Fruit fly (Drosophila melanogaster) whole organism, embryonic: ENCODE measurements around the gene crol.

Experiments
- BEAF-32 ChIP-seq: fragments of 200-800 bp; sonication (Bioruptor generic); optimal IDR thresholded peaks from 3 replicates; lab custom pipeline; 2017; ENCODE audit warnings: missing biosample characterization, missing genetic modification characterization, mild to moderate bottlenecking, moderate library complexity, missing genetic modification reagents
- CG10274 ChIP-seq: fragments of 200-800 bp; sonication (Bioruptor generic); optimal IDR thresholded peaks from 3 replicates; lab custom pipeline; 2017; ENCODE audit warnings: missing biosample characterization, mild to moderate bottlenecking, missing genetic modification characterization
- CG10462 ChIP-seq: fragments of 200-800 bp; sonication (Bioruptor generic); optimal IDR thresholded peaks from 2 replicates; lab custom pipeline; 2016; ENCODE audit warnings: missing biosample characterization, missing genetic modification characterization
- CG10565 ChIP-seq: fragments of 200-800 bp; sonication (Bioruptor generic); optimal IDR thresholded peaks from 3 replicates; lab custom pipeline; 2016; ENCODE audit warnings: missing biosample characterization, mild to moderate bottlenecking, missing genetic modification characterization
- CG11696 ChIP-seq: fragments of 200-800 bp; sonication (Bioruptor generic); IDR thresholded peaks from 2 replicates; pipeline ENCODE4 v1.3.6; 2022; ENCODE audit warnings: missing biosample characterization, missing genetic modification characterization
- CG13296 ChIP-seq: fragments of 200-800 bp; sonication (Bioruptor generic); optimal IDR thresholded peaks from 3 replicates; lab custom pipeline; 2018; ENCODE audit warnings: missing biosample characterization, mild to moderate bottlenecking, missing genetic modification characterization
- CG13894 ChIP-seq: fragments of 200-800 bp; sonication (Bioruptor generic); optimal IDR thresholded peaks from 3 replicates; lab custom pipeline; 2018; ENCODE audit warnings: missing biosample characterization, mild to moderate bottlenecking, missing genetic modification characterization, moderate library complexity
- CG14667 ChIP-seq: fragments of 200-800 bp; sonication (Bioruptor generic); IDR thresholded peaks from 2 replicates; pipeline ENCODE4 v1.3.6; 2022; ENCODE audit warnings: missing biosample characterization, missing genetic modification characterization
- CG1529 ChIP-seq: fragments of 200-800 bp; sonication (Bioruptor generic); optimal IDR thresholded peaks from 3 replicates; lab custom pipeline; 2018; ENCODE audit warnings: missing biosample characterization, missing genetic modification characterization
- CG15601 ChIP-seq: fragments of 200-800 bp; sonication (Bioruptor generic); optimal IDR thresholded peaks from 3 replicates; lab custom pipeline; 2019; ENCODE audit warnings: missing biosample characterization, mild to moderate bottlenecking, missing genetic modification characterization, moderate library complexity
- CG17361 ChIP-seq: fragments of 200-800 bp; sonication (Bioruptor generic); IDR thresholded peaks from 3 replicates; pipeline ENCODE4 v1.3.6; 2022; ENCODE audit warnings: missing biosample characterization, missing genetic modification characterization
- CG17912 ChIP-seq: fragments of 200-800 bp; sonication (Bioruptor generic); optimal IDR thresholded peaks from 2 replicates; lab custom pipeline; 2018; ENCODE audit warnings: missing biosample characterization, mild to moderate bottlenecking, missing genetic modification characterization
- CG18764 ChIP-seq: fragments of 200-800 bp; sonication (Bioruptor generic); optimal IDR thresholded peaks from 3 replicates; lab custom pipeline; 2016; ENCODE audit warnings: missing biosample characterization, missing genetic modification characterization
- CG2889 ChIP-seq: fragments of 200-800 bp; sonication (Bioruptor generic); IDR thresholded peaks from 3 replicates; pipeline ENCODE4 v1.3.6; 2022; ENCODE audit warnings: missing biosample characterization, missing genetic modification characterization
- CG31224 ChIP-seq: fragments of 200-800 bp; sonication (Bioruptor generic); IDR thresholded peaks from 2 replicates; pipeline ENCODE4 v1.3.6; 2022; ENCODE audit warnings: missing biosample characterization, missing genetic modification characterization
- CG33557 ChIP-seq: fragments of 200-800 bp; sonication (Bioruptor generic); optimal IDR thresholded peaks from 2 replicates; lab custom pipeline; 2019; ENCODE audit warnings: missing biosample characterization, mild to moderate bottlenecking, missing genetic modification characterization, moderate library complexity
- CG34376 ChIP-seq: fragments of 200-800 bp; sonication (Bioruptor generic); optimal IDR thresholded peaks from 2 replicates; lab custom pipeline; 2018; ENCODE audit warnings: missing biosample characterization, mild to moderate bottlenecking, missing genetic modification characterization
- CG43689 ChIP-seq: fragments of 200-800 bp; sonication (Bioruptor generic); IDR thresholded peaks from 2 replicates; pipeline ENCODE4 v1.3.6; 2022; ENCODE audit warnings: missing biosample characterization, missing genetic modification characterization
- CG4424 ChIP-seq: fragments of 200-800 bp; sonication (Bioruptor generic); optimal IDR thresholded peaks from 3 replicates; lab custom pipeline; 2016; ENCODE audit warnings: missing biosample characterization, missing genetic modification characterization
- CG4617 ChIP-seq: fragments of 200-800 bp; sonication (Bioruptor generic); optimal IDR thresholded peaks from 3 replicates; lab custom pipeline; 2016; ENCODE audit warnings: missing biosample characterization, missing genetic modification characterization, borderline replicate concordance
- CG6765 ChIP-seq: fragments of 200-800 bp; sonication (Bioruptor generic); optimal IDR thresholded peaks from 3 replicates; lab custom pipeline; 2017; ENCODE audit warnings: missing biosample characterization, mild to moderate bottlenecking, missing genetic modification characterization
- CG7372 ChIP-seq: fragments of 200-800 bp; sonication (Bioruptor generic); IDR thresholded peaks from 2 replicates; pipeline ENCODE4 v1.3.6; 2022; ENCODE audit warnings: missing biosample characterization, missing genetic modification characterization
- CG8359 ChIP-seq: fragments of 200-800 bp; sonication (Bioruptor generic); optimal IDR thresholded peaks from 2 replicates; lab custom pipeline; 2017; ENCODE audit warnings: missing biosample characterization, mild to moderate bottlenecking, missing genetic modification characterization, borderline replicate concordance
- CG9797 ChIP-seq: fragments of 200-800 bp; sonication (Bioruptor generic); optimal IDR thresholded peaks from 3 replicates; lab custom pipeline; 2018; ENCODE audit warnings: missing biosample characterization, mild to moderate bottlenecking, missing genetic modification characterization
- D19A ChIP-seq: fragments of 200-800 bp; optimal IDR thresholded peaks from 3 replicates; lab custom pipeline; 2019; ENCODE audit warnings: missing biosample characterization, mild to moderate bottlenecking, missing genetic modification characterization, moderate library complexity
- Doc2 ChIP-seq: fragments of 200-800 bp; sonication (Bioruptor generic); IDR thresholded peaks from 2 replicates; pipeline ENCODE4 v1.3.6; 2022; ENCODE audit warnings: missing biosample characterization, missing genetic modification characterization
- Eip74EF ChIP-seq, 2 experiments: fragments of 200-800 bp in 1 of 2; fragments of >200 bp in 1 of 2; sonication (Bioruptor generic) in 1 of 2; optimal IDR thresholded peaks; 2 replicates each; lab custom pipeline; 2017 to 2019; ENCODE audit warnings: missing biosample characterization in 2 of 2, missing genetic modification characterization in 2 of 2, mild to moderate bottlenecking in 1 of 2, moderate library complexity in 1 of 2
- Fer3 ChIP-seq: fragments of 200-800 bp; sonication (Bioruptor generic); optimal IDR thresholded peaks from 2 replicates; lab custom pipeline; 2018; ENCODE audit warnings: missing biosample characterization, mild to moderate bottlenecking, missing genetic modification characterization, moderate library complexity
- H15 ChIP-seq: fragments of 200-800 bp; sonication (Bioruptor generic); IDR thresholded peaks from 3 replicates; pipeline ENCODE4 v1.3.6; 2022; ENCODE audit warnings: missing biosample characterization, missing genetic modification characterization
- HLHmδ ChIP-seq: fragments of 200-800 bp; sonication (Bioruptor generic); optimal IDR thresholded peaks from 2 replicates; lab custom pipeline; 2018; ENCODE audit warnings: missing biosample characterization, mild to moderate bottlenecking, missing genetic modification characterization, moderate library complexity
- NK7.1 ChIP-seq: fragments of 200-800 bp; sonication (Bioruptor generic); optimal IDR thresholded peaks from 3 replicates; lab custom pipeline; 2016; ENCODE audit warnings: missing biosample characterization, missing genetic modification characterization
- Poxn ChIP-seq: fragments of 200-800 bp; sonication (Bioruptor generic); IDR thresholded peaks from 2 replicates; pipeline ENCODE4 v1.3.6; 2022; ENCODE audit warnings: missing biosample characterization, missing genetic modification characterization
- Rfx ChIP-seq: fragments of 200-800 bp; sonication (Bioruptor generic); IDR thresholded peaks from 2 replicates; pipeline ENCODE4 v1.3.6; 2022; ENCODE audit warnings: missing biosample characterization, missing genetic modification characterization
- Spps ChIP-seq: fragments of 200-800 bp; sonication (Bioruptor generic); optimal IDR thresholded peaks from 2 replicates; lab custom pipeline; 2018; ENCODE audit warnings: missing biosample characterization, mild to moderate bottlenecking, missing genetic modification characterization
- Xbp1 ChIP-seq: fragments of 200-800 bp; sonication (Bioruptor generic); optimal IDR thresholded peaks from 3 replicates; lab custom pipeline; 2016; ENCODE audit warnings: missing biosample characterization, mild to moderate bottlenecking, missing genetic modification characterization
- ab ChIP-seq: fragments of 200-800 bp; sonication (Bioruptor generic); optimal IDR thresholded peaks from 2 replicates; lab custom pipeline; 2016; ENCODE audit warnings: missing biosample characterization, missing genetic modification characterization
- fd96Cb ChIP-seq: fragments of 200-800 bp; sonication (Bioruptor generic); optimal IDR thresholded peaks from 2 replicates; lab custom pipeline; 2018; ENCODE audit warnings: missing biosample characterization, mild to moderate bottlenecking, missing genetic modification characterization, moderate library complexity
- gcm ChIP-seq: fragments of 200-800 bp; sonication (Bioruptor generic); optimal IDR thresholded peaks from 2 replicates; lab custom pipeline; 2019; ENCODE audit warnings: missing biosample characterization, mild to moderate bottlenecking, missing genetic modification characterization, moderate library complexity
- hb ChIP-seq: fragments of 200-800 bp; sonication (Bioruptor generic); IDR thresholded peaks from 3 replicates; pipeline ENCODE4 v1.3.6; 2022; ENCODE audit warnings: missing biosample characterization, missing genetic modification characterization; ENCODE audit not compliant: partially characterized antibody
- insv ChIP-seq, 2 experiments: fragments of 200-800 bp; sonication (Bioruptor generic); optimal IDR thresholded peaks; 3 replicates each; lab custom pipeline; 2016 to 2018; ENCODE audit warnings: missing biosample characterization in 2 of 2, missing genetic modification characterization in 2 of 2
- klu ChIP-seq: fragments of 200-800 bp; sonication (Bioruptor generic); IDR thresholded peaks from 2 replicates; pipeline ENCODE4 v1.3.6; 2022; ENCODE audit warnings: missing biosample characterization, missing genetic modification characterization
- odd ChIP-seq: fragments of 200-800 bp; sonication (Bioruptor generic); optimal IDR thresholded peaks from 2 replicates; lab custom pipeline; 2017; ENCODE audit warnings: missing biosample characterization, mild to moderate bottlenecking, missing genetic modification characterization
- pho ChIP-seq: fragments of 200-800 bp; sonication (Bioruptor generic); optimal IDR thresholded peaks from 2 replicates; lab custom pipeline; 2016; ENCODE audit warnings: missing biosample characterization, missing genetic modification characterization
- rib ChIP-seq: fragments of 200-800 bp; sonication (Bioruptor generic); IDR thresholded peaks from 2 replicates; pipeline ENCODE4 v1.3.6; 2022; ENCODE audit warnings: missing biosample characterization, missing genetic modification characterization
- sna ChIP-seq: fragments of 200-800 bp; sonication (Bioruptor generic); IDR thresholded peaks from 2 replicates; pipeline ENCODE4 v1.3.6; 2022; ENCODE audit warnings: missing biosample characterization, missing genetic modification characterization; ENCODE audit not compliant: partially characterized antibody
- tap ChIP-seq: fragments of 200-800 bp; optimal IDR thresholded peaks from 3 replicates; lab custom pipeline; 2019; ENCODE audit warnings: missing biosample characterization, mild to moderate bottlenecking, missing genetic modification characterization, moderate library complexity
- ttk ChIP-seq: fragments of 200-800 bp; sonication (Bioruptor generic); IDR thresholded peaks from 2 replicates; pipeline ENCODE4 v2.1.2; 2022; ENCODE audit warnings: missing biosample characterization, missing genetic modification characterization
- zf30C ChIP-seq: fragments of 200-800 bp; sonication (Bioruptor generic); optimal IDR thresholded peaks from 3 replicates; lab custom pipeline; 2018; ENCODE audit warnings: missing biosample characterization, mild to moderate bottlenecking, missing genetic modification characterization

Gene crol

dm6 chr2L:11806701-11807674 is 2.2 kb downstream of the crol start (continued):
- no peak for TF ChIP-seq pho (GFP tag; lab: Kevin White, UChicago)
- no peak for TF ChIP-seq CG14667 (GFP tag; lab: Robert Waterston, UW)
- peak; percentile 22 for TF ChIP-seq odd (GFP tag; lab: Kevin White, UChicago)
- TF ChIP-seq CG6765 (GFP tag; lab: Kevin White, UChicago): no peak
- no peak for TF ChIP-seq zf30C
- TF ChIP-seq CG4617 (GFP tag; lab: Kevin White, UChicago): no peak
- no peak for TF ChIP-seq CG7372 (GFP tag; lab: Robert Waterston, UW)
- TF ChIP-seq CG15601 (tag; lab: Kevin White, UChicago): peak; percentile 40
- TF ChIP-seq CG2889 (GFP tag; lab: Robert Waterston, UW): no peak
- no peak for TF ChIP-seq Xbp1 (GFP tag; lab: Kevin White, UChicago)
- TF ChIP-seq H15 (GFP tag; lab: Robert Waterston, UW): no peak
- no peak for TF ChIP-seq CG43689 (GFP tag; lab: Robert Waterston, UW)
- no peak for TF ChIP-seq BEAF-32 (GFP tag; lab: Kevin White, UChicago)
- peak; percentile 68 for TF ChIP-seq CG13894 (tag; lab: Kevin White, UChicago)
- no peak for TF ChIP-seq CG8359
- no peak for TF ChIP-seq Poxn (GFP tag; lab: Robert Waterston, UW)
- TF ChIP-seq Fer3 (tag; lab: Kevin White, UChicago): no peak
- TF ChIP-seq hb: no peak
- no peak for TF ChIP-seq CG10462 (GFP tag; lab: Kevin White, UChicago)
- no peak for TF ChIP-seq CG10274
- no peak for TF ChIP-seq CG17361
- no peak for TF ChIP-seq CG9797
- TF ChIP-seq ttk: no peak
- TF ChIP-seq insv (GFP tag; optimal IDR thresholded peaks at IDR 0.05; lab: Kevin White, UChicago): peak in 1 of 2 experiments; percentile 82
- TF ChIP-seq CG11696 (GFP tag; lab: Robert Waterston, UW): no peak
- TF ChIP-seq CG13296 (GFP tag; lab: Kevin White, UChicago): no peak
- no peak for TF ChIP-seq NK7.1 (GFP tag; lab: Kevin White, UChicago)
- TF ChIP-seq Spps (tag; lab: Kevin White, UChicago): no peak
- TF ChIP-seq gcm: peak; percentile 15
- TF ChIP-seq Eip74EF (GFP tag; optimal IDR thresholded peaks at IDR 0.05; lab: Kevin White, UChicago): peak in 1 of 2 experiments; percentile 16
- TF ChIP-seq klu (GFP tag; lab: Robert Waterston, UW): no peak
- TF ChIP-seq CG4424: no peak
- TF ChIP-seq fd96Cb (tag; lab: Kevin White, UChicago): no peak
- no peak for TF ChIP-seq CG1529
- TF ChIP-seq CG18764 (GFP tag; lab: Kevin White, UChicago): no peak
- TF ChIP-seq CG33557 (GFP tag; lab: Kevin White, UChicago): no peak
- peak; percentile 32; the same call in 1 of the 2 replicates for TF ChIP-seq sna (GFP tag; lab: Robert Waterston, UW)
- no peak for TF ChIP-seq D19A (tag; lab: Kevin White, UChicago)
- peak; percentile 23 for TF ChIP-seq CG34376 (GFP tag; lab: Kevin White, UChicago)
- TF ChIP-seq CG10565 (GFP tag; lab: Kevin White, UChicago): no peak
- peak; percentile 74; the same call in 1 of the 2 replicates for TF ChIP-seq rib (GFP tag; lab: Robert Waterston, UW)
- TF ChIP-seq HLHmδ (GFP tag; lab: Kevin White, UChicago): no peak
- peak; percentile 18 for TF ChIP-seq ab
- no peak for TF ChIP-seq tap (tag; lab: Kevin White, UChicago)
- no peak for TF ChIP-seq CG17912 (GFP tag; lab: Kevin White, UChicago)
- TF ChIP-seq CG31224 (GFP tag; lab: Robert Waterston, UW): no peak
- TF ChIP-seq Doc2 (GFP tag; lab: Robert Waterston, UW): no peak
- no peak for TF ChIP-seq Rfx (GFP tag; lab: Robert Waterston, UW)
